Worm (Caenorhabditis elegans) whole organism, early embryonic: ENCODE results near the gene M110.7.

Experiments used
- F13C5.2 ChIP-seq: sonication (generic microtip); optimal IDR thresholded peaks from 2 replicates; lab custom pipeline; 2017; ENCODE audit warnings: mild to moderate bottlenecking, missing genetic modification characterization, inconsistent platforms, missing compliant biosample characterization
- ama-1 ChIP-seq: fragments of 150-350 bp; optimal IDR thresholded peaks from 2 replicates; lab custom pipeline; 2014
- ceh-36 ChIP-seq: sonication (generic microtip); optimal IDR thresholded peaks from 2 replicates; lab custom pipeline; 2016; ENCODE audit warnings: missing genetic modification characterization, inconsistent platforms, missing compliant biosample characterization
- hmbx-1 ChIP-seq: sonication (generic microtip); optimal IDR thresholded peaks from 2 replicates; lab custom pipeline; 2016; ENCODE audit warnings: mild to moderate bottlenecking, missing genetic modification characterization, missing compliant biosample characterization
- pes-1 ChIP-seq: fragments of 200-800 bp; sonication (Bioruptor generic); IDR thresholded peaks from 2 replicates; pipeline ENCODE4 v1.3.6; 2022; ENCODE audit warnings: missing genetic modification reagents, missing genetic modification characterization, missing compliant biosample characterization
- tbx-11 ChIP-seq: fragments of 200-800 bp; sonication (Bioruptor generic); IDR thresholded peaks from 2 replicates; pipeline ENCODE4 v1.3.6; 2022; ENCODE audit warnings: missing genetic modification characterization, missing compliant biosample characterization

DNA sequence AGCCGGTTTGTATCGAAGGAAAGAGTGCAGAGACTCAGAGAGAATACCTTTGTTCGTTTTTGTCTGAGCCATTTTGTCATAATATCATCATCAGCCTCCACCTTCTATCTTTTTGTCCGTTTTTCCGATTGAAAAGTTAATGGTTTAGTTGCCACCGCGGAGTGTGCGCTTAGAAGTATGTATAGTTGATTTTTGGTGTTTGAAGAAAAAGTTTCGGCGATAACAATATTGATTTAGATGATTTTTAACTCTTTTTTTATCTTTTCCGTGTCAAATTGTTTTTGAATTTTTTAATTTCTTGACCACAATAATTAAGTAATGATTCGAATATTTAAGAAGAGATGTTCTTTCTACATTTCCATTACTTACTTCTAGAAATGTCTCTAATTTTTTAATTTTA, 27.0 kb upstream of the M110.7 start:
- no peak for TF ChIP-seq ama-1
- TF ChIP-seq ceh-36: no peak
- TF ChIP-seq F13C5.2 (tag; lab: Kevin White, UChicago): no peak
- TF ChIP-seq pes-1 (GFP tag; lab: Robert Waterston, UW): no peak
- TF ChIP-seq tbx-11 (GFP tag; lab: Robert Waterston, UW): no peak
- TF ChIP-seq hmbx-1 (tag; lab: Kevin White, UChicago): no peak
